Fruit fly (Drosophila melanogaster) whole organism, prepupa: Measurements from ENCODE around the gene Paris.

Source experiments
- CG10669 ChIP-seq: fragments of 200-800 bp; sonication (Bioruptor generic); optimal IDR thresholded peaks from 3 replicates; lab custom pipeline; 2018; ENCODE audit warnings: missing biosample characterization, mild to moderate bottlenecking, missing genetic modification characterization, moderate library complexity
- CG11294 ChIP-seq: fragments of 200-800 bp; sonication (Bioruptor generic); IDR thresholded peaks from 2 replicates; pipeline ENCODE4 v1.3.6; 2022; ENCODE audit warnings: missing biosample characterization, missing genetic modification characterization
- CG11762 ChIP-seq: fragments of 200-800 bp; sonication (Bioruptor generic); optimal IDR thresholded peaks from 3 replicates; lab custom pipeline; 2016; ENCODE audit warnings: missing biosample characterization, missing genetic modification characterization; ENCODE audit not compliant: insufficient read depth
- CG11902 ChIP-seq: fragments of 200-800 bp; sonication (Bioruptor generic); optimal IDR thresholded peaks from 3 replicates; lab custom pipeline; 2016; ENCODE audit warnings: missing biosample characterization, missing genetic modification characterization
- CG1621 ChIP-seq: fragments of 200-800 bp; sonication (Bioruptor generic); optimal IDR thresholded peaks from 3 replicates; lab custom pipeline; 2018; ENCODE audit warnings: missing biosample characterization, mild to moderate bottlenecking, missing genetic modification characterization
- CG3032 ChIP-seq: fragments of 200-800 bp; optimal IDR thresholded peaks from 2 replicates; lab custom pipeline; 2019; ENCODE audit warnings: missing biosample characterization, mild to moderate bottlenecking, missing genetic modification characterization, moderate library complexity
- CG31627 ChIP-seq: fragments of 200-800 bp; sonication (Bioruptor generic); optimal IDR thresholded peaks from 3 replicates; lab custom pipeline; 2016; ENCODE audit warnings: missing biosample characterization, missing genetic modification characterization
- CG32006 ChIP-seq: fragments of 200-800 bp; sonication (Bioruptor generic); optimal IDR thresholded peaks from 3 replicates; lab custom pipeline; 2017; ENCODE audit warnings: missing biosample characterization, mild to moderate bottlenecking, missing genetic modification characterization
- CG34406 ChIP-seq: fragments of 200-800 bp; sonication (Bioruptor generic); optimal IDR thresholded peaks from 3 replicates; lab custom pipeline; 2016; ENCODE audit warnings: missing biosample characterization, missing genetic modification characterization
- CG3919 ChIP-seq: fragments of 200-800 bp; sonication (Bioruptor generic); optimal IDR thresholded peaks from 3 replicates; lab custom pipeline; 2016; ENCODE audit warnings: missing biosample characterization, missing genetic modification characterization
- CG6163 ChIP-seq: fragments of 200-800 bp; sonication (Bioruptor generic); IDR thresholded peaks from 3 replicates; pipeline ENCODE4 v1.3.6; 2022; ENCODE audit warnings: missing biosample characterization, missing genetic modification characterization
- CG6792 ChIP-seq: fragments of 200-800 bp; sonication (Bioruptor generic); optimal IDR thresholded peaks from 3 replicates; lab custom pipeline; 2016; ENCODE audit warnings: missing biosample characterization, missing genetic modification characterization
- CG6808 ChIP-seq: fragments of 200-800 bp; sonication (Bioruptor generic); optimal IDR thresholded peaks from 3 replicates; lab custom pipeline; 2017; ENCODE audit warnings: missing biosample characterization, missing genetic modification characterization, mild to moderate bottlenecking, moderate library complexity, missing genetic modification reagents
- CG6854 ChIP-seq: fragments of 200-800 bp; sonication (Bioruptor generic); optimal IDR thresholded peaks from 2 replicates; lab custom pipeline; 2017; ENCODE audit warnings: missing biosample characterization, mild to moderate bottlenecking, missing genetic modification characterization
- CG7368 ChIP-seq: fragments of 200-800 bp; sonication (Bioruptor generic); optimal IDR thresholded peaks from 3 replicates; lab custom pipeline; 2016; ENCODE audit warnings: missing biosample characterization, missing genetic modification characterization
- CG8119 ChIP-seq: fragments of 200-800 bp; sonication (Bioruptor generic); IDR thresholded peaks from 3 replicates; pipeline ENCODE4 v1.3.6; 2022; ENCODE audit warnings: missing biosample characterization, missing genetic modification characterization
- CG8319 ChIP-seq: fragments of 200-800 bp; sonication (Bioruptor generic); optimal IDR thresholded peaks from 3 replicates; lab custom pipeline; 2016; ENCODE audit warnings: missing biosample characterization, missing genetic modification characterization
- CG8632 ChIP-seq: fragments of 200-800 bp; sonication (Bioruptor generic); optimal IDR thresholded peaks from 3 replicates; lab custom pipeline; 2016; ENCODE audit warnings: missing biosample characterization, missing genetic modification characterization
- CG9139 ChIP-seq: fragments of 200-800 bp; sonication (Bioruptor generic); optimal IDR thresholded peaks from 3 replicates; lab custom pipeline; 2017; ENCODE audit warnings: missing biosample characterization, mild to moderate bottlenecking, missing genetic modification characterization
- Eip78C ChIP-seq: fragments of 200-800 bp; sonication (Bioruptor generic); peaks from one replicate; lab custom pipeline; 2016; ENCODE audit warnings: missing biosample characterization, missing genetic modification characterization
- Eip93F ChIP-seq: fragments of 200-800 bp; sonication (Bioruptor generic); optimal IDR thresholded peaks from 2 replicates; lab custom pipeline; 2016; ENCODE audit warnings: missing biosample characterization, mild to moderate bottlenecking, missing genetic modification characterization
- Ets21C ChIP-seq: fragments of 200-800 bp; sonication (Bioruptor generic); optimal IDR thresholded peaks from 3 replicates; lab custom pipeline; 2016; ENCODE audit warnings: missing biosample characterization, missing genetic modification characterization
- Gug ChIP-seq: fragments of 200-800 bp; sonication (Bioruptor generic); IDR thresholded peaks from 2 replicates; pipeline ENCODE4 v1.3.6; 2022; ENCODE audit warnings: missing biosample characterization, missing genetic modification characterization
- Hr39 ChIP-seq: fragments of 200-800 bp; sonication (Bioruptor generic); optimal IDR thresholded peaks from 2 replicates; lab custom pipeline; 2016; ENCODE audit warnings: missing biosample characterization, missing genetic modification characterization
- Hr4 ChIP-seq: fragments of 200-800 bp; sonication (Bioruptor generic); optimal IDR thresholded peaks from 3 replicates; lab custom pipeline; 2016; ENCODE audit warnings: missing biosample characterization, missing genetic modification characterization
- Lpt ChIP-seq: fragments of 200-800 bp; sonication (Bioruptor generic); optimal IDR thresholded peaks from 3 replicates; lab custom pipeline; 2016; ENCODE audit warnings: missing biosample characterization, missing genetic modification characterization
- Met ChIP-seq: fragments of 200-800 bp; sonication (Bioruptor generic); optimal IDR thresholded peaks from 3 replicates; lab custom pipeline; 2016; ENCODE audit warnings: missing biosample characterization, missing genetic modification characterization
- OdsH ChIP-seq: fragments of 200-800 bp; sonication (Bioruptor generic); optimal IDR thresholded peaks from 3 replicates; lab custom pipeline; 2016; ENCODE audit warnings: missing biosample characterization, missing genetic modification characterization
- Smox ChIP-seq: fragments of 200-800 bp; sonication (Bioruptor generic); optimal IDR thresholded peaks from 3 replicates; lab custom pipeline; 2016; ENCODE audit warnings: missing biosample characterization, missing genetic modification characterization
- Sox102F ChIP-seq: fragments of 200-800 bp; sonication (Bioruptor generic); optimal IDR thresholded peaks from 2 replicates; lab custom pipeline; 2016; ENCODE audit warnings: missing biosample characterization, mild to moderate bottlenecking, missing genetic modification characterization
- Sox14 ChIP-seq: fragments of 200-800 bp; sonication (Bioruptor generic); optimal IDR thresholded peaks from 3 replicates; lab custom pipeline; 2016; ENCODE audit warnings: missing biosample characterization, missing genetic modification characterization
- Sox15 ChIP-seq: fragments of 200-800 bp; sonication (Bioruptor generic); optimal IDR thresholded peaks from 3 replicates; lab custom pipeline; 2016; ENCODE audit warnings: missing biosample characterization, missing genetic modification characterization
- achi ChIP-seq: fragments of 200-800 bp; sonication (Bioruptor generic); optimal IDR thresholded peaks from 3 replicates; lab custom pipeline; 2016; ENCODE audit warnings: missing biosample characterization, missing genetic modification characterization
- acj6 ChIP-seq: fragments of 200-800 bp; sonication (Bioruptor generic); optimal IDR thresholded peaks from 3 replicates; lab custom pipeline; 2016; ENCODE audit warnings: missing biosample characterization, missing genetic modification characterization
- dac ChIP-seq: fragments of 200-800 bp; sonication (Bioruptor generic); optimal IDR thresholded peaks from 2 replicates; lab custom pipeline; 2017; ENCODE audit warnings: missing biosample characterization, mild to moderate bottlenecking, missing genetic modification characterization
- dsx ChIP-seq: fragments of 200-800 bp; optimal IDR thresholded peaks from 3 replicates; lab custom pipeline; 2019; ENCODE audit warnings: missing biosample characterization, mild to moderate bottlenecking, missing genetic modification characterization, moderate library complexity; ENCODE audit not compliant: poor library complexity, severe bottlenecking
- eg ChIP-seq: fragments of 200-800 bp; sonication (Bioruptor generic); IDR thresholded peaks from 3 replicates; pipeline ENCODE4 v1.3.6; 2022; ENCODE audit warnings: missing biosample characterization, missing genetic modification characterization
- esn ChIP-seq: fragments of 200-800 bp; sonication (Bioruptor generic); optimal IDR thresholded peaks from 2 replicates; lab custom pipeline; 2016; ENCODE audit warnings: missing biosample characterization, mild to moderate bottlenecking, missing genetic modification characterization, moderate library complexity
- fd59A ChIP-seq: fragments of 200-800 bp; sonication (Bioruptor generic); optimal IDR thresholded peaks from 2 replicates; lab custom pipeline; 2017; ENCODE audit warnings: missing biosample characterization, mild to moderate bottlenecking, missing genetic modification characterization, missing genetic modification reagents
- lz ChIP-seq: fragments of 200-800 bp; sonication (Bioruptor generic); optimal IDR thresholded peaks from 3 replicates; lab custom pipeline; 2016; ENCODE audit warnings: missing biosample characterization, missing genetic modification characterization
- net ChIP-seq: fragments of 200-800 bp; sonication (Bioruptor generic); optimal IDR thresholded peaks from 3 replicates; lab custom pipeline; 2016; ENCODE audit warnings: missing biosample characterization, missing genetic modification characterization
- pdm3 ChIP-seq: fragments of 200-800 bp; sonication (Bioruptor generic); optimal IDR thresholded peaks from 3 replicates; lab custom pipeline; 2016; ENCODE audit warnings: missing biosample characterization, missing genetic modification characterization
- salr ChIP-seq, 2 experiments: fragments of 200-800 bp; sonication (Bioruptor generic); optimal IDR thresholded peaks; 3 replicates each; lab custom pipeline; 2016 to 2018; ENCODE audit warnings: missing biosample characterization in 2 of 2, missing genetic modification characterization in 2 of 2, mild to moderate bottlenecking in 1 of 2
- ss ChIP-seq, 2 experiments: fragments of 200-800 bp; sonication (Bioruptor generic); optimal IDR thresholded peaks; 2 replicates in 1 of 2; 3 replicates in 1 of 2; lab custom pipeline; 2017 to 2018; ENCODE audit warnings: mild to moderate bottlenecking in 2 of 2, missing biosample characterization in 2 of 2, missing genetic modification characterization in 2 of 2, moderate library complexity in 1 of 2
- svp ChIP-seq: fragments of 200-800 bp; sonication (Bioruptor generic); peaks from one replicate; lab custom pipeline; 2016; ENCODE audit warnings: missing biosample characterization, missing genetic modification characterization
- topi ChIP-seq: fragments of 200-800 bp; sonication (Bioruptor generic); optimal IDR thresholded peaks from 3 replicates; lab custom pipeline; 2016; ENCODE audit warnings: missing biosample characterization, missing genetic modification characterization
- vri ChIP-seq: fragments of 200-800 bp; sonication (Bioruptor generic); optimal IDR thresholded peaks from 3 replicates; lab custom pipeline; 2016; ENCODE audit warnings: missing biosample characterization, mild to moderate bottlenecking, missing genetic modification characterization

Gene Paris

DNA sequence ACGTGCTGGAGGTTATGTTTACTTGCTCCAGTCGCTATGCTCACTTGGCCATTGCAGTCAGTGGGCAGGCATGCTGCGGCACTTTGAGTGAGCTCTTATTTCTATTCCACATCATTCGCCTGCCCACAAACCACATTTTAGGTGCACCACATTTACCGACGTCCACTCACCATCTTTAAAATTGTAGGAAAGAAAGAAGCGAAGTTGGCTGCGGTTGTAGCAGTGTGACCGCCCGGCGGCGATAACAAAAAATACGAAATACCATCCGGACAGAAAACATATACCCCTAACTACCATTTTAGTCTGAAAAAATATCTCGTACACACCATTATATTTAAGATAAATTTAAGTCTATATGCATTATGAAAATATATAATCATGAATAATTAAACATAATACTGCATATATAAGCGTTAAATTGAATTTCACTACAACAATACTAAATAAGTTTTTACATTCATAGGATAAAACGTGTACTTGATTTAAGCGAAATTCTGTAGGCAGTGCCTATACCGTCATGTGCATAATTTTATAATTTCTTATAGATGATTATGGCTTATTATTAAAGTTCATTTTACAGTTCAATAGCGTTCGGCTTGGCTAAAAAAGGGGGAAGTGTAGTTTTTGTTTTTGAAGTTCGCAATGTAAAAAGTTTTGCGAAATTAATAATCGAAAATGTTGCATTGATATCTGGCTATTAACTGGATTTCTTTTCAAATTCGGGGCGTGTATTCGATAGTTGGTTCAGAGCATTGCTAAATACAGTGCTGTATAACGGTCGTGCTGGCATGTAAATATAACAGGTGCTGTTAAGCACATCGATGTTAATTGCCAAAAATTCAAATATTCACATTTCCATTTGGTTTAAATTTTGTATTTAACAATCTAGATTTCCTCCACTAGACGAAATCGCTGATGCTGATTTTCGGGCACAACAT lies 5.0 kb upstream of the Paris start, which contains the start of gene RpL27A (continued):
- TF ChIP-seq Hr4 = peak; percentile 65
- TF ChIP-seq vri (GFP tag; lab: Kevin White, UChicago) = peak; percentile 71
- no peak for TF ChIP-seq CG11902 (GFP tag; lab: Kevin White, UChicago)
- TF ChIP-seq topi (GFP tag; lab: Kevin White, UChicago) = peak; percentile 58
- TF ChIP-seq CG6792 (GFP tag; lab: Kevin White, UChicago) = peak; percentile 51
- peak; percentile 83 for TF ChIP-seq eg
- TF ChIP-seq svp (GFP tag; lab: Kevin White, UChicago) = peak; percentile 85
- TF ChIP-seq ss (GFP tag; optimal IDR thresholded peaks at IDR 0.05; lab: Kevin White, UChicago) = peak; percentile 70 to 75
- peak; percentile 60 for TF ChIP-seq Smox (GFP tag; lab: Kevin White, UChicago)
- TF ChIP-seq acj6 (GFP tag; lab: Kevin White, UChicago) = peak; percentile 61
- peak; percentile 80 for TF ChIP-seq Met (GFP tag; lab: Kevin White, UChicago)

DNA sequence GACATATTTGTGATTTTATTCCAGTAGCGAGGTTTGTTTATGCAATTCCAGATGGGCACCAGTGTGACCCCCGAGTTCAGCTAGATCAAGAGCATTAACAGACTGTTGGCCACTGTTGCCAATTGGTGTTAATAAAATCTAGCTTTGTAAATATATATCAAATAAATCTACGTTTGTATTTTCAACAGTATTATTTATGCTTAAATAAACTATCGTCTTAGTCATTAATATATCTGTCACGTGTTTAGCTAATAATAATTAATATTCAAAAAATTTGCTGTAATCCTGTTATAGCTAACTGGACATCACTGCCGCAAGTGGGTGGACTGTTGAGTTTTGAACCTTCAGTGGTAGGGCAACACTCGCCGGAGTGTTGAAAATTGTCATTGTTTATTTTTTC lies 3.9 kb upstream of the Paris start, which contains the start of the genes mRpL27 and CG15435:
Gene mRpL27, minus strand, starts transcription at position 96 of the 400 bp plus-strand sequence.
Gene CG15435, plus strand, starts transcription at position 187 of the 400 bp plus-strand sequence.
- TF ChIP-seq Eip78C (GFP tag; lab: Kevin White, UChicago) = peak; percentile 77
- TF ChIP-seq CG8119 (GFP tag; lab: Robert Waterston, UW) = no peak
- no peak for TF ChIP-seq CG8319 (GFP tag; lab: Kevin White, UChicago)
- TF ChIP-seq CG6808 (GFP tag; lab: Kevin White, UChicago) = no peak
- no peak for TF ChIP-seq Eip93F (GFP tag; lab: Kevin White, UChicago)
- no peak for TF ChIP-seq Hr4
- peak; percentile 23 for TF ChIP-seq topi (GFP tag; lab: Kevin White, UChicago)
- TF ChIP-seq salr (GFP tag; optimal IDR thresholded peaks at IDR 0.05; lab: Kevin White, UChicago) = no peak
- peak; percentile 20 for TF ChIP-seq lz (GFP tag; lab: Kevin White, UChicago)
- TF ChIP-seq dac (GFP tag; lab: Kevin White, UChicago) = no peak
- no peak for TF ChIP-seq Met (GFP tag; lab: Kevin White, UChicago)
- TF ChIP-seq Lpt (GFP tag; lab: Kevin White, UChicago) = no peak
- no peak for TF ChIP-seq CG11762 (GFP tag; lab: Kevin White, UChicago)
- peak; percentile 25 for TF ChIP-seq CG3032
- TF ChIP-seq CG1621 = peak; percentile 44
- TF ChIP-seq svp (GFP tag; lab: Kevin White, UChicago) = peak; percentile 92
- TF ChIP-seq CG3919 = no peak
- TF ChIP-seq dsx (GFP tag; lab: Kevin White, UChicago) = no peak
- peak; percentile 15 for TF ChIP-seq Hr39
- no peak for TF ChIP-seq Smox (GFP tag; lab: Kevin White, UChicago)
- TF ChIP-seq CG31627 = peak; percentile 5
- no peak for TF ChIP-seq Sox102F (GFP tag; lab: Kevin White, UChicago)
- no peak for TF ChIP-seq CG10669 (GFP tag; lab: Kevin White, UChicago)
- TF ChIP-seq Gug = no peak
- no peak for TF ChIP-seq CG34406 (GFP tag; lab: Kevin White, UChicago)
- no peak for TF ChIP-seq CG6854 (GFP tag; lab: Kevin White, UChicago)
- no peak for TF ChIP-seq CG6163 (GFP tag; lab: Robert Waterston, UW)
- TF ChIP-seq Sox15 (GFP tag; lab: Kevin White, UChicago) = no peak
- TF ChIP-seq achi (GFP tag; lab: Kevin White, UChicago) = no peak
- no peak for TF ChIP-seq CG11294 (GFP tag; lab: Robert Waterston, UW)
- no peak for TF ChIP-seq pdm3 (GFP tag; lab: Kevin White, UChicago)
- no peak for TF ChIP-seq net
- TF ChIP-seq CG7368 (GFP tag; lab: Kevin White, UChicago) = no peak
- no peak for TF ChIP-seq CG32006 (GFP tag; lab: Kevin White, UChicago)
- peak; percentile 41 for TF ChIP-seq esn (GFP tag; lab: Kevin White, UChicago)
- TF ChIP-seq Ets21C (GFP tag; lab: Kevin White, UChicago) = no peak
- peak; percentile 50 for TF ChIP-seq Sox14 (GFP tag; lab: Kevin White, UChicago)
- no peak for TF ChIP-seq acj6 (GFP tag; lab: Kevin White, UChicago)
- TF ChIP-seq CG8632 (GFP tag; lab: Kevin White, UChicago) = no peak
- no peak for TF ChIP-seq fd59A
- no peak for TF ChIP-seq CG6792 (GFP tag; lab: Kevin White, UChicago)
- no peak for TF ChIP-seq CG9139
- TF ChIP-seq OdsH (GFP tag; lab: Kevin White, UChicago) = no peak
- no peak for TF ChIP-seq eg
- no peak for TF ChIP-seq ss (GFP tag; optimal IDR thresholded peaks at IDR 0.05; lab: Kevin White, UChicago)
